Worm (Caenorhabditis elegans) whole organism, early embryonic: Measurements from ENCODE around the gene ZK112.4.

Source experiments
- B0310.2 ChIP-seq: sonication (generic microtip); optimal IDR thresholded peaks from 2 replicates; lab custom pipeline; 2016; ENCODE audit warnings: mild to moderate bottlenecking, missing genetic modification characterization, missing compliant biosample characterization
- F13C5.2 ChIP-seq: sonication (generic microtip); optimal IDR thresholded peaks from 2 replicates; lab custom pipeline; 2017; ENCODE audit warnings: mild to moderate bottlenecking, missing genetic modification characterization, inconsistent platforms, missing compliant biosample characterization
- aly-1 ChIP-seq: sonication (generic microtip); optimal IDR thresholded peaks from 2 replicates; lab custom pipeline; 2016; ENCODE audit warnings: missing genetic modification characterization, missing compliant biosample characterization
- ama-1 ChIP-seq: fragments of 150-350 bp; optimal IDR thresholded peaks from 2 replicates; lab custom pipeline; 2014
- ceh-13 ChIP-seq: fragments of 200-800 bp; sonication (Bioruptor generic); optimal IDR thresholded peaks from 2 replicates; lab custom pipeline; 2018; ENCODE audit warnings: mild to moderate bottlenecking, missing genetic modification characterization, missing compliant biosample characterization
- ceh-36 ChIP-seq: sonication (generic microtip); optimal IDR thresholded peaks from 2 replicates; lab custom pipeline; 2016; ENCODE audit warnings: missing genetic modification characterization, inconsistent platforms, missing compliant biosample characterization
- ets-7 ChIP-seq: sonication (generic microtip); optimal IDR thresholded peaks from 2 replicates; lab custom pipeline; 2016; ENCODE audit warnings: missing genotype, missing genetic modification characterization, missing compliant biosample characterization
- flt-1 ChIP-seq: fragments of 200-800 bp; sonication (Bioruptor generic); IDR thresholded peaks from 2 replicates; pipeline ENCODE4 v1.3.6; 2022; ENCODE audit warnings: missing genetic modification characterization, missing compliant biosample characterization
- hmbx-1 ChIP-seq: sonication (generic microtip); optimal IDR thresholded peaks from 2 replicates; lab custom pipeline; 2016; ENCODE audit warnings: mild to moderate bottlenecking, missing genetic modification characterization, missing compliant biosample characterization
- hmg-4 ChIP-seq: fragments of 200-800 bp; sonication (Bioruptor generic); optimal IDR thresholded peaks from 2 replicates; lab custom pipeline; 2018; ENCODE audit warnings: mild to moderate bottlenecking, missing genetic modification characterization, missing compliant biosample characterization
- scrt-1 ChIP-seq: fragments of 200-800 bp; sonication (Bioruptor generic); IDR thresholded peaks from 2 replicates; pipeline ENCODE4 v1.3.6; 2022; ENCODE audit warnings: missing genetic modification characterization, missing compliant biosample characterization
- tbx-11 ChIP-seq: fragments of 200-800 bp; sonication (Bioruptor generic); IDR thresholded peaks from 2 replicates; pipeline ENCODE4 v1.3.6; 2022; ENCODE audit warnings: missing genetic modification characterization, missing compliant biosample characterization
- tbx-37 ChIP-seq: fragments of 200-800 bp; sonication (Bioruptor generic); conservative IDR thresholded peaks from 2 replicates; pipeline ENCODE4 v1.3.6; 2022; ENCODE audit warnings: missing genetic modification reagents, missing genetic modification characterization, missing compliant biosample characterization
- tra-4 ChIP-seq: sonication (generic microtip); optimal IDR thresholded peaks from 2 replicates; lab custom pipeline; 2017; ENCODE audit warnings: missing genetic modification characterization, missing compliant biosample characterization

DNA sequence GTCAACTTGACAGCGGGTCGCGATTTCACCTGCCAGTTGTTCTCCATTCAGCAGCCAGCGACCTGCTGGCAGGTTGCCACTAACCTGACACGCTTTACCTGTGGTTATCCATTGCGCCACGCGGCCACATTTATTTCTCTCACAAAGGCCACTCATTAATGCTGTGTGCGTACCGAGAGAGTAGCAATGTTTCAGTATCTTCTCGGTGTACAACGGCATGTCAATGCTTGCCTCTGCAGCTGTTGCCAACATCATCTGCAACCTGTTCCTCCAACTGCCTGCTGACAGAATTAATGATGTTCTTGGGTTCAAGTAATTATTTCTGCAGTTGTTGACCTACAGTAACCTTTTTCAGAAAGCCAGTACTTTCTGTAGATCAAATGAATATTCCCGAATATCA is 13.3 kb downstream of the ZK112.4 start:
- TF ChIP-seq hmbx-1 (tag; lab: Kevin White, UChicago) (no peak), ets-7 (tag; lab: Kevin White, UChicago) (no peak), flt-1 (no peak), ama-1 (lab: Kevin White, UChicago) (no peak), F13C5.2 (tag; lab: Kevin White, UChicago) (no peak), ceh-13 (GFP tag; lab: Kevin White, UChicago) (no peak), B0310.2 (tag; lab: Kevin White, UChicago) (no peak), ceh-36 (no peak), tbx-37 (GFP tag; lab: Robert Waterston, UW) (no peak), tra-4 (no peak), aly-1 (no peak), tbx-11 (GFP tag; lab: Robert Waterston, UW) (no peak), scrt-1 (GFP tag; lab: Robert Waterston, UW) (no peak), hmg-4 (GFP tag; lab: Kevin White, UChicago) (no peak)
